Worm (Caenorhabditis elegans) whole organism, early embryonic: ENCODE results near the gene srh-130.

ENCODE experiments used
- B0310.2 ChIP-seq: sonication (generic microtip); optimal IDR thresholded peaks from 2 replicates; lab custom pipeline; 2016; ENCODE audit warnings: mild to moderate bottlenecking, missing genetic modification characterization, missing compliant biosample characterization
- F13C5.2 ChIP-seq: sonication (generic microtip); optimal IDR thresholded peaks from 2 replicates; lab custom pipeline; 2017; ENCODE audit warnings: mild to moderate bottlenecking, missing genetic modification characterization, inconsistent platforms, missing compliant biosample characterization
- aly-1 ChIP-seq: sonication (generic microtip); optimal IDR thresholded peaks from 2 replicates; lab custom pipeline; 2016; ENCODE audit warnings: missing genetic modification characterization, missing compliant biosample characterization
- ama-1 ChIP-seq: fragments of 150-350 bp; optimal IDR thresholded peaks from 2 replicates; lab custom pipeline; 2014
- ceh-13 ChIP-seq: fragments of 200-800 bp; sonication (Bioruptor generic); optimal IDR thresholded peaks from 2 replicates; lab custom pipeline; 2018; ENCODE audit warnings: mild to moderate bottlenecking, missing genetic modification characterization, missing compliant biosample characterization
- ceh-36 ChIP-seq: sonication (generic microtip); optimal IDR thresholded peaks from 2 replicates; lab custom pipeline; 2016; ENCODE audit warnings: missing genetic modification characterization, inconsistent platforms, missing compliant biosample characterization
- ets-7 ChIP-seq: sonication (generic microtip); optimal IDR thresholded peaks from 2 replicates; lab custom pipeline; 2016; ENCODE audit warnings: missing genotype, missing genetic modification characterization, missing compliant biosample characterization
- flt-1 ChIP-seq: fragments of 200-800 bp; sonication (Bioruptor generic); IDR thresholded peaks from 2 replicates; pipeline ENCODE4 v1.3.6; 2022; ENCODE audit warnings: missing genetic modification characterization, missing compliant biosample characterization
- hmbx-1 ChIP-seq: sonication (generic microtip); optimal IDR thresholded peaks from 2 replicates; lab custom pipeline; 2016; ENCODE audit warnings: mild to moderate bottlenecking, missing genetic modification characterization, missing compliant biosample characterization
- hmg-4 ChIP-seq: fragments of 200-800 bp; sonication (Bioruptor generic); optimal IDR thresholded peaks from 2 replicates; lab custom pipeline; 2018; ENCODE audit warnings: mild to moderate bottlenecking, missing genetic modification characterization, missing compliant biosample characterization
- hnd-1 ChIP-seq: sonication (generic microtip); optimal IDR thresholded peaks from 2 replicates; lab custom pipeline; 2016; ENCODE audit warnings: missing genetic modification characterization, missing compliant biosample characterization
- pes-1 ChIP-seq: fragments of 200-800 bp; sonication (Bioruptor generic); IDR thresholded peaks from 2 replicates; pipeline ENCODE4 v1.3.6; 2022; ENCODE audit warnings: missing genetic modification reagents, missing genetic modification characterization, missing compliant biosample characterization
- scrt-1 ChIP-seq: fragments of 200-800 bp; sonication (Bioruptor generic); IDR thresholded peaks from 2 replicates; pipeline ENCODE4 v1.3.6; 2022; ENCODE audit warnings: missing genetic modification characterization, missing compliant biosample characterization
- sea-1 ChIP-seq: fragments of 200-800 bp; sonication (Bioruptor generic); conservative IDR thresholded peaks from 2 replicates; pipeline ENCODE4 v1.3.6; 2022; ENCODE audit warnings: missing genetic modification characterization, missing compliant biosample characterization
- tbx-11 ChIP-seq: fragments of 200-800 bp; sonication (Bioruptor generic); IDR thresholded peaks from 2 replicates; pipeline ENCODE4 v1.3.6; 2022; ENCODE audit warnings: missing genetic modification characterization, missing compliant biosample characterization
- tbx-37 ChIP-seq: fragments of 200-800 bp; sonication (Bioruptor generic); conservative IDR thresholded peaks from 2 replicates; pipeline ENCODE4 v1.3.6; 2022; ENCODE audit warnings: missing genetic modification reagents, missing genetic modification characterization, missing compliant biosample characterization
- tra-4 ChIP-seq: sonication (generic microtip); optimal IDR thresholded peaks from 2 replicates; lab custom pipeline; 2017; ENCODE audit warnings: missing genetic modification characterization, missing compliant biosample characterization

srh-130 gene

DNA sequence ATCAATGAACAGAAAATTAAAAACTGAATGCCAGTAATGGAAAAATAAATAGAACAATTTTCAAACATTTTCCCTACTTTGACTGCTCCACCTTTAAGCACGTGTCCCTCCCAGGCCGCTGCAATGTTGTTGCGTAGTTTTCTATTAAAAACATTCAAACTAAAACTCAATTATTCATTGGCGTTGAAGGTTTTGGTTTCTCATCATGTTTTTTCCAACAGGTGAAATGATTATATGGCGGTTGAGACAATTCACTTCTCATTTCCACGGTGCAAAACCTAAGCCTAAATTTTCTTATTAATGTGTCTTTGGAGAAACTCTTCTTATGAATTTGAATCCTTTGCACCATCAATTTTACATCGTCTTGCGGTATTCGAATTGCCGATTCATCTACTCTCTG lies at the start of gene srh-130:
TSS of gene srh-130 (plus strand) at position 301 of the 400 bp plus-strand sequence.
- TF ChIP-seq ceh-36 = no peak
- no peak for TF ChIP-seq B0310.2 (tag; lab: Kevin White, UChicago)
- TF ChIP-seq sea-1 (GFP tag; lab: Robert Waterston, UW) = no peak
- no peak for TF ChIP-seq pes-1 (GFP tag; lab: Robert Waterston, UW)
- TF ChIP-seq tbx-37 (GFP tag; lab: Robert Waterston, UW) = no peak

ce11 chrV:5102017-5102416 lies 49.0 kb upstream of the srh-130 start, which contains the start of gene srab-1:
TSS of gene srab-1 (minus strand) at chrV:5102117.
- TF ChIP-seq ceh-36 (no peak), ama-1 (lab: Kevin White, UChicago) (no peak), hnd-1 (tag; lab: Kevin White, UChicago) (no peak), B0310.2 (tag; lab: Kevin White, UChicago) (no peak), tbx-37 (GFP tag; lab: Robert Waterston, UW) (no peak), ceh-13 (GFP tag; lab: Kevin White, UChicago) (no peak), hmbx-1 (tag; lab: Kevin White, UChicago) (no peak), pes-1 (GFP tag; lab: Robert Waterston, UW) (no peak), tra-4 (tag; lab: Kevin White, UChicago) (no peak), aly-1 (tag; lab: Kevin White, UChicago) (no peak), flt-1 (no peak), sea-1 (GFP tag; lab: Robert Waterston, UW) (no peak), ets-7 (tag; lab: Kevin White, UChicago) (no peak), hmg-4 (GFP tag; lab: Kevin White, UChicago) (no peak), F13C5.2 (tag; lab: Kevin White, UChicago) (no peak), scrt-1 (GFP tag; lab: Robert Waterston, UW) (no peak), tbx-11 (GFP tag; lab: Robert Waterston, UW) (no peak)

- no peak for TF ChIP-seq B0310.2 (tag; lab: Kevin White, UChicago)
Observed at ce11 chrV:5104934-5105333, 46.0 kb upstream of the srh-130 start, which contains the start of gene srab-2. TSS of gene srab-2 (minus strand) at chrV:5105034.

DNA sequence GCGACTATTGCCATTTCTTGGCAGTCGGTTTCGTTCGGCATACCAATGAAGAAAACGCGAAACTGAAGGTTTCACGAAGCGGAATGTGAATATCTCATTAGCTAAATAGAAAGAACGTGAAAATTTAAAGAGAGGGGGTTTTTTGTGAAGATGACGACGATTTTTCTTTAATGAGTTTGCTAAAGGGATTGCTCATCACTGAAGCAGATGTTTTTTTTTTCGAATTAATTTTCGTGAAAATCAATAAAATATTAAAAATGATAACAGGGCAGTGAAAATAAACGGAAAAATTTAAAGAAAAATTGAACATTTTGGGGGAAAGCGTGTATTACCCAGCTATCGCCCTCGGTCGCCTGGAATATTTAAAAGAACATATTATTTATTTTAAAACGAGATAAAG lies 43.2 kb upstream of the srh-130 start, which contains the start of gene srab-3:
TSS of gene srab-3 (minus strand) at position 101 of the 400 bp plus-strand sequence.
- TF ChIP-seq sea-1 (GFP tag; lab: Robert Waterston, UW) = no peak
- no peak for TF ChIP-seq tra-4 (tag; lab: Kevin White, UChicago)
- no peak for TF ChIP-seq ceh-36
- no peak for TF ChIP-seq ceh-13 (GFP tag; lab: Kevin White, UChicago)
- TF ChIP-seq B0310.2 (tag; lab: Kevin White, UChicago) = no peak
- no peak for TF ChIP-seq F13C5.2 (tag; lab: Kevin White, UChicago)
- no peak for TF ChIP-seq ets-7 (tag; lab: Kevin White, UChicago)
- no peak for TF ChIP-seq tbx-11 (GFP tag; lab: Robert Waterston, UW)
- no peak for TF ChIP-seq pes-1 (GFP tag; lab: Robert Waterston, UW)

ce11 chrV:5110684-5111083 lies 40.3 kb upstream of the srh-130 start, which contains the start of gene ugt-63:
TSS of gene ugt-63 (minus strand) at chrV:5110772.
- no peak for TF ChIP-seq scrt-1 (GFP tag; lab: Robert Waterston, UW)
- no peak for TF ChIP-seq pes-1 (GFP tag; lab: Robert Waterston, UW)
- TF ChIP-seq aly-1 (tag; lab: Kevin White, UChicago) = no peak
- TF ChIP-seq hmg-4 (GFP tag; lab: Kevin White, UChicago) = no peak
- no peak for TF ChIP-seq ama-1 (lab: Kevin White, UChicago)
- no peak for TF ChIP-seq tbx-11 (GFP tag; lab: Robert Waterston, UW)
- TF ChIP-seq B0310.2 (tag; lab: Kevin White, UChicago) = no peak
- TF ChIP-seq tbx-37 (GFP tag; lab: Robert Waterston, UW) = no peak

DNA sequence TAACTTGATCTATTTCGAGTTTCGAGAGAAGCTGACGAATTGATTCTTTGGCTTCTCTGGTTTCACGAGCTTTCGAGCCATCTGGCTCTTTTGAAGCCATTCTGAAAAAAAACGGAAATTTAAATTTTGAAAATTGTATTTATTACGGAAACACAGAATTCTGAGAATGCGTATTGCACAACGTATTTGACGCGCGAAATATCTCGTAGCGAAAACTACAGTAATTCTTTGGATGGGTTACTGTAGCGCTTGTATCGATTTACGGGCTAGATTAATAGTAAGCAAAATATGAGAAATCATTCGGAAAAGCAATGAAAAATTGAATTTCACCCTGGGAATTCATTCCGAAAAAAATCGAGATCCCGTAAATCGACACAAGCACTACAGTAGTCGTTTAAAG lies 37.3 kb upstream of the srh-130 start, which contains the start of gene C04F5.8:
TSS of gene C04F5.8 (minus strand) at position 101 of the 400 bp plus-strand sequence.
- TF ChIP-seq ceh-13 (GFP tag; lab: Kevin White, UChicago) (no peak), F13C5.2 (tag; lab: Kevin White, UChicago) (no peak), tbx-37 (GFP tag; lab: Robert Waterston, UW) (no peak), scrt-1 (GFP tag; lab: Robert Waterston, UW) (no peak), pes-1 (GFP tag; lab: Robert Waterston, UW) (no peak), tra-4 (tag; lab: Kevin White, UChicago) (no peak), hnd-1 (tag; lab: Kevin White, UChicago) (no peak), B0310.2 (tag; lab: Kevin White, UChicago) (no peak), hmg-4 (GFP tag; lab: Kevin White, UChicago) (no peak), flt-1 (no peak), aly-1 (tag; lab: Kevin White, UChicago) (no peak), hmbx-1 (tag; lab: Kevin White, UChicago) (no peak), ama-1 (lab: Kevin White, UChicago) (no peak), ceh-36 (no peak), sea-1 (GFP tag; lab: Robert Waterston, UW) (no peak), ets-7 (tag; lab: Kevin White, UChicago) (no peak)

- no peak for TF ChIP-seq hmg-4 (GFP tag; lab: Kevin White, UChicago)
- no peak for TF ChIP-seq hnd-1 (tag; lab: Kevin White, UChicago)
- no peak for TF ChIP-seq sea-1 (GFP tag; lab: Robert Waterston, UW)
- no peak for TF ChIP-seq flt-1
- TF ChIP-seq ceh-36 = no peak
- no peak for TF ChIP-seq B0310.2 (tag; lab: Kevin White, UChicago)
- no peak for TF ChIP-seq ets-7 (tag; lab: Kevin White, UChicago)
- no peak for TF ChIP-seq hmbx-1 (tag; lab: Kevin White, UChicago)
- TF ChIP-seq tbx-11 (GFP tag; lab: Robert Waterston, UW) = no peak
- no peak for TF ChIP-seq tbx-37 (GFP tag; lab: Robert Waterston, UW)
- no peak for TF ChIP-seq ceh-13 (GFP tag; lab: Kevin White, UChicago)
- no peak for TF ChIP-seq aly-1 (tag; lab: Kevin White, UChicago)
- no peak for TF ChIP-seq scrt-1 (GFP tag; lab: Robert Waterston, UW)
- TF ChIP-seq tra-4 (tag; lab: Kevin White, UChicago) = no peak
- no peak for TF ChIP-seq ama-1 (lab: Kevin White, UChicago)
Observed at ce11 chrV:5119109-5119508, 31.9 kb upstream of the srh-130 start, which contains the start of gene C04F5.9. TSS of gene C04F5.9 (minus strand) at chrV:5119209.
